Fruit fly (Drosophila melanogaster) whole organism, adult: ENCODE measurements around the gene CheA29a.

ENCODE experiments used
- CG1620 ChIP-seq: fragments of 200-800 bp; sonication (Bioruptor generic); optimal IDR thresholded peaks from 2 replicates; lab custom pipeline; 2016; ENCODE audit warnings: missing biosample characterization, missing genetic modification characterization
- CG7045 ChIP-seq: fragments of 200-800 bp; sonication (Bioruptor generic); optimal IDR thresholded peaks from 2 replicates; lab custom pipeline; 2017; ENCODE audit warnings: missing biosample characterization, mild to moderate bottlenecking, missing genetic modification characterization
- CG7101 ChIP-seq: fragments of 200-800 bp; sonication (Bioruptor generic); optimal IDR thresholded peaks from 2 replicates; lab custom pipeline; 2018; ENCODE audit warnings: missing biosample characterization, mild to moderate bottlenecking, missing genetic modification characterization, moderate library complexity
- Hr96 ChIP-seq: fragments of 200-800 bp; sonication (Bioruptor generic); optimal IDR thresholded peaks from 2 replicates; lab custom pipeline; 2016; ENCODE audit warnings: missing biosample characterization, missing genetic modification characterization
- bab1 ChIP-seq: fragments of 200-800 bp; sonication (Bioruptor generic); optimal IDR thresholded peaks from 3 replicates; lab custom pipeline; 2019; ENCODE audit warnings: missing biosample characterization, mild to moderate bottlenecking, missing genetic modification characterization, moderate library complexity

DNA sequence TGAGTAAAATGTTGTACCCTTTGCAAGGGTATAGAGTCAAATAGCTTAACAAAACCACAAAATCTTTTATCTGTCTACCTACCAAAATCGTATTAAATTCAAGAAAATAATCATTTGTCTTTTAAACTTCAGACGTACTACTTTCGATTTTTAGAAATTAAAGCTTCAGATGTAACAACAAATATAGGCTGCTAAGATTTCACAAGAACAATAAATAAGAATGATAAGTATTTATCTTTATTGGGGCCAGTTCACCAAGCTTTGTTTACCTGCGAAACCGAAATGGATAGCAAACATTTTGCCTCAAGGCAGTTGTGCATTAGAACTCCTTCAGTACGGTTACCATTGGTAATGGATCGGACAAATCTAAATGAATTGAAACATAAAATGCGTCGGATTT is 13.3 kb downstream of the CheA29a start, which contains the start of gene CG43400:
- TF ChIP-seq CG7045 (no peak), Hr96 (no peak), CG1620 (GFP tag; lab: Kevin White, UChicago) (no peak), bab1 (GFP tag; lab: Kevin White, UChicago) (no peak), CG7101 (tag; lab: Kevin White, UChicago) (no peak)
